Worm (Caenorhabditis elegans) whole organism, midembryonic: ENCODE data around the gene T03E6.9.

Experiments used
- T22C8.4 ChIP-seq: fragments of 200-800 bp; sonication (Bioruptor generic); IDR thresholded peaks from 2 replicates; pipeline ENCODE4 v1.3.6; 2022; ENCODE audit warnings: missing genetic modification characterization, missing compliant biosample characterization
- flt-1 ChIP-seq: fragments of 200-800 bp; sonication (Bioruptor generic); IDR thresholded peaks from 2 replicates; pipeline ENCODE4 v1.3.6; 2022; ENCODE audit warnings: missing genetic modification characterization, missing compliant biosample characterization
- klf-2 ChIP-seq: fragments of 200-800 bp; sonication (Bioruptor generic); conservative IDR thresholded peaks from 2 replicates; pipeline ENCODE4 v1.3.6; 2022; ENCODE audit warnings: missing genetic modification reagents, missing genetic modification characterization, missing compliant biosample characterization
- tab-1 ChIP-seq: fragments of 200-800 bp; sonication (Bioruptor generic); IDR thresholded peaks from 2 replicates; pipeline ENCODE4 v1.3.6; 2022; ENCODE audit warnings: missing genetic modification characterization, missing compliant biosample characterization
- ztf-23 ChIP-seq: fragments of 200-800 bp; sonication (Bioruptor generic); IDR thresholded peaks from 2 replicates; pipeline ENCODE4 v1.3.6; 2022; ENCODE audit warnings: missing genetic modification reagents, missing genetic modification characterization, missing compliant biosample characterization
- ztf-29 ChIP-seq: fragments of 200-800 bp; sonication (Bioruptor generic); IDR thresholded peaks from 2 replicates; pipeline ENCODE4 v1.3.6; 2022; ENCODE audit warnings: missing genetic modification reagents, missing genetic modification characterization, missing compliant biosample characterization

- TF ChIP-seq ztf-23 (no peak), T22C8.4 (GFP tag; lab: Robert Waterston, UW) (no peak), klf-2 (GFP tag; lab: Robert Waterston, UW) (no peak), flt-1 (GFP tag; lab: Robert Waterston, UW) (no peak), tab-1 (no peak), ztf-29 (GFP tag; lab: Robert Waterston, UW) (no peak)
These were observed 4.4 kb downstream of the T03E6.9 start for ce11 chrV:16596102-16596501.
